Fruit fly (Drosophila melanogaster) whole organism, embryonic: Measurements from ENCODE around the gene NaPi-III.
A peak's percentile ranks its signal among the peaks of the same experiment; 100 is the strongest.

Experiments
- Aef1 ChIP-seq: fragments of 200-800 bp; sonication (Bioruptor generic); IDR thresholded peaks from 3 replicates; pipeline ENCODE4 v1.3.6; 2022; ENCODE audit warnings: missing biosample characterization, missing genetic modification characterization
- Atf-2 ChIP-seq: fragments of 200-800 bp; sonication (Bioruptor generic); optimal IDR thresholded peaks from 2 replicates; lab custom pipeline; 2016; ENCODE audit warnings: missing biosample characterization, missing genetic modification characterization
- Awh ChIP-seq: fragments of 200-800 bp; sonication (Bioruptor generic); IDR thresholded peaks from 2 replicates; pipeline ENCODE4, ENCODE4 v1.3.6; 2022; ENCODE audit warnings: missing biosample characterization, missing genetic modification characterization
- C15 ChIP-seq: fragments of 200-800 bp; sonication (Bioruptor generic); IDR thresholded peaks from 3 replicates; pipeline ENCODE4 v1.3.6; 2022; ENCODE audit warnings: missing biosample characterization, missing genetic modification characterization
- CG12219 ChIP-seq: fragments of 200-800 bp; sonication (Bioruptor generic); optimal IDR thresholded peaks from 3 replicates; lab custom pipeline; 2018; ENCODE audit warnings: missing biosample characterization, mild to moderate bottlenecking, missing genetic modification characterization
- CG12391 ChIP-seq: fragments of 200-800 bp; sonication (Bioruptor generic); optimal IDR thresholded peaks from 3 replicates; lab custom pipeline; 2018; ENCODE audit warnings: missing biosample characterization, mild to moderate bottlenecking, missing genetic modification characterization, moderate library complexity
- CG13424 ChIP-seq: fragments of 200-800 bp; sonication (Bioruptor generic); optimal IDR thresholded peaks from 2 replicates; lab custom pipeline; 2019; ENCODE audit warnings: missing biosample characterization, mild to moderate bottlenecking, missing genetic modification characterization, moderate library complexity
- CG14050 ChIP-seq: fragments of 200-800 bp; sonication (Bioruptor generic); IDR thresholded peaks from 3 replicates; pipeline ENCODE4 v1.3.6; 2022; ENCODE audit warnings: missing biosample characterization, missing genetic modification characterization
- CG15514 ChIP-seq: fragments of 200-800 bp; sonication (Bioruptor generic); optimal IDR thresholded peaks from 3 replicates; lab custom pipeline; 2017; ENCODE audit warnings: missing biosample characterization, missing genetic modification characterization, mild to moderate bottlenecking, moderate library complexity, missing genetic modification reagents
- CG1602 ChIP-seq: fragments of 200-800 bp; sonication (Bioruptor generic); optimal IDR thresholded peaks from 3 replicates; lab custom pipeline; 2016; ENCODE audit warnings: missing biosample characterization, missing genetic modification characterization
- CG18619 ChIP-seq: fragments of 200-800 bp; sonication (Bioruptor generic); optimal IDR thresholded peaks from 3 replicates; lab custom pipeline; 2017; ENCODE audit warnings: missing biosample characterization, mild to moderate bottlenecking, missing genetic modification characterization
- CG2678 ChIP-seq: fragments of 200-800 bp; sonication (Bioruptor generic); optimal IDR thresholded peaks from 3 replicates; lab custom pipeline; 2019; ENCODE audit warnings: missing biosample characterization, mild to moderate bottlenecking, missing genetic modification characterization, moderate library complexity
- CG6683 ChIP-seq: fragments of 200-800 bp; sonication (Bioruptor generic); optimal IDR thresholded peaks from 2 replicates; lab custom pipeline; 2017; ENCODE audit warnings: missing biosample characterization, mild to moderate bottlenecking, missing genetic modification characterization, missing genetic modification reagents
- CG8281 ChIP-seq: fragments of 200-800 bp; sonication (Bioruptor generic); optimal IDR thresholded peaks from 2 replicates; lab custom pipeline; 2018; ENCODE audit warnings: missing biosample characterization, mild to moderate bottlenecking, missing genetic modification characterization, moderate library complexity
- CG9437 ChIP-seq: fragments of 200-800 bp; sonication (Bioruptor generic); optimal IDR thresholded peaks from 2 replicates; lab custom pipeline; 2018; ENCODE audit warnings: missing biosample characterization, mild to moderate bottlenecking, missing genetic modification characterization
- Dbx ChIP-seq: fragments of 200-800 bp; sonication (Bioruptor generic); IDR thresholded peaks from 3 replicates; pipeline ENCODE4 v1.3.6; 2022; ENCODE audit warnings: missing biosample characterization, missing genetic modification characterization
- Deaf1 ChIP-seq: fragments of 200-800 bp; optimal IDR thresholded peaks from 3 replicates; lab custom pipeline; 2019; ENCODE audit warnings: missing biosample characterization, mild to moderate bottlenecking, missing genetic modification characterization, moderate library complexity
- Dip2 ChIP-seq: fragments of 200-800 bp; sonication (Bioruptor generic); IDR thresholded peaks from 2 replicates; pipeline ENCODE4 v1.3.6; 2022; ENCODE audit warnings: missing biosample characterization, missing genetic modification characterization
- Dip3 ChIP-seq: fragments of 200-800 bp; sonication (Bioruptor generic); optimal IDR thresholded peaks from 3 replicates; lab custom pipeline; 2016; ENCODE audit warnings: missing biosample characterization, missing genetic modification characterization
- E2f2 ChIP-seq: fragments of 200-800 bp; sonication (Bioruptor generic); IDR thresholded peaks from 2 replicates; pipeline ENCODE4 v1.3.6; 2022; ENCODE audit warnings: missing biosample characterization, missing genetic modification characterization
- HLHmδ ChIP-seq: fragments of 200-800 bp; sonication (Bioruptor generic); optimal IDR thresholded peaks from 2 replicates; lab custom pipeline; 2018; ENCODE audit warnings: missing biosample characterization, mild to moderate bottlenecking, missing genetic modification characterization, moderate library complexity
- HmgZ ChIP-seq: fragments of 200-800 bp; sonication (Bioruptor generic); optimal IDR thresholded peaks from 2 replicates; lab custom pipeline; 2018; ENCODE audit warnings: missing biosample characterization, mild to moderate bottlenecking, missing genetic modification characterization
- Jarid2 ChIP-seq: fragments of 200-800 bp; sonication (Bioruptor generic); optimal IDR thresholded peaks from 3 replicates; lab custom pipeline; 2017; ENCODE audit warnings: mild to moderate bottlenecking, missing biosample characterization, missing genetic modification reagents, missing genetic modification characterization
- Max ChIP-seq: fragments of 200-800 bp; sonication (Bioruptor generic); optimal IDR thresholded peaks from 2 replicates; lab custom pipeline; 2016; ENCODE audit warnings: missing biosample characterization, mild to moderate bottlenecking, missing genetic modification characterization
- Mrtf ChIP-seq: fragments of 200-800 bp; sonication (Bioruptor generic); IDR thresholded peaks from 3 replicates; pipeline ENCODE4 v1.3.6; 2022; ENCODE audit warnings: missing biosample characterization, missing genetic modification characterization
- Oli ChIP-seq: fragments of 200-800 bp; sonication (Bioruptor generic); optimal IDR thresholded peaks from 2 replicates; lab custom pipeline; 2018; ENCODE audit warnings: missing biosample characterization, mild to moderate bottlenecking, missing genetic modification characterization, moderate library complexity
- Spps ChIP-seq: fragments of 200-800 bp; sonication (Bioruptor generic); optimal IDR thresholded peaks from 2 replicates; lab custom pipeline; 2018; ENCODE audit warnings: missing biosample characterization, mild to moderate bottlenecking, missing genetic modification characterization
- Trl ChIP-seq, 3 experiments: fragments of >200 bp in 2 of 3; fragments of 200-800 bp in 1 of 3; sonication (Bioruptor generic) in 1 of 3; optimal IDR thresholded peaks; 2 replicates in 1 of 3; 3 replicates in 2 of 3; lab custom pipeline; 2016 to 2017; ENCODE audit warnings: missing biosample characterization in 1 of 3, missing genetic modification characterization in 1 of 3
- caup ChIP-seq: fragments of 200-800 bp; sonication (Bioruptor generic); optimal IDR thresholded peaks from 3 replicates; lab custom pipeline; 2017; ENCODE audit warnings: missing biosample characterization, mild to moderate bottlenecking, missing genetic modification characterization, moderate library complexity; ENCODE audit not compliant: severe bottlenecking
- chn ChIP-seq: fragments of 200-800 bp; sonication (Bioruptor generic); optimal IDR thresholded peaks from 2 replicates; lab custom pipeline; 2016; ENCODE audit warnings: missing biosample characterization, missing genetic modification characterization
- da ChIP-seq: fragments of 200-800 bp; sonication (Bioruptor generic); optimal IDR thresholded peaks from 2 replicates; lab custom pipeline; 2016; ENCODE audit warnings: missing biosample characterization, missing genetic modification characterization
- ftz-f1 ChIP-seq: fragments of 200-800 bp; sonication (Bioruptor generic); optimal IDR thresholded peaks from 2 replicates; lab custom pipeline; 2016; ENCODE audit warnings: missing biosample characterization, missing genetic modification characterization
- gce ChIP-seq: fragments of 200-800 bp; sonication (Bioruptor generic); IDR thresholded peaks from 3 replicates; pipeline ENCODE4 v1.3.6; 2022; ENCODE audit warnings: missing biosample characterization, missing genetic modification characterization
- gt ChIP-seq: fragments of 200-800 bp; sonication (Bioruptor generic); IDR thresholded peaks from 2 replicates; pipeline ENCODE4 v1.3.6; 2022; ENCODE audit warnings: missing biosample characterization, missing genetic modification characterization
- inv ChIP-seq: fragments of 200-800 bp; sonication (Bioruptor generic); IDR thresholded peaks from 2 replicates; pipeline ENCODE4 v1.3.6; 2022; ENCODE audit warnings: missing biosample characterization, missing genetic modification characterization; ENCODE audit not compliant: partially characterized antibody
- lov ChIP-seq, 2 experiments: fragments of 200-800 bp in 1 of 2; fragments of >200 bp in 1 of 2; sonication (Bioruptor generic) in 1 of 2; IDR thresholded peaks in 1 of 2; optimal IDR thresholded peaks in 1 of 2; 2 replicates in 1 of 2; 3 replicates in 1 of 2; pipeline versions ENCODE4 v1.3.6 to Lab custom; 2017 to 2022; ENCODE audit warnings: missing biosample characterization in 1 of 2, missing genetic modification characterization in 1 of 2
- luna ChIP-seq: fragments of 200-800 bp; sonication (Bioruptor generic); optimal IDR thresholded peaks from 2 replicates; lab custom pipeline; 2016; ENCODE audit warnings: missing biosample characterization, missing genetic modification characterization
- row ChIP-seq: fragments of 200-800 bp; sonication (Bioruptor generic); IDR thresholded peaks from 3 replicates; pipeline ENCODE4 v1.3.6; 2022; ENCODE audit warnings: missing biosample characterization, missing genetic modification characterization
- sim ChIP-seq: fragments of 200-800 bp; sonication (Bioruptor generic); IDR thresholded peaks from 2 replicates; pipeline ENCODE4 v1.3.6; 2022; ENCODE audit warnings: missing biosample characterization, missing genetic modification characterization
- sr ChIP-seq: fragments of 200-800 bp; sonication (Bioruptor generic); IDR thresholded peaks from 3 replicates; pipeline ENCODE4 v1.3.6; 2022; ENCODE audit warnings: missing biosample characterization, missing genetic modification characterization
- stwl ChIP-seq: fragments of 200-800 bp; sonication (Bioruptor generic); optimal IDR thresholded peaks from 3 replicates; lab custom pipeline; 2018; ENCODE audit warnings: missing biosample characterization, mild to moderate bottlenecking, missing genetic modification characterization, moderate library complexity
- tll ChIP-seq, 2 experiments: fragments of 200-800 bp in 1 of 2; fragments of >200 bp in 1 of 2; sonication (Bioruptor generic) in 1 of 2; optimal IDR thresholded peaks; 2 replicates each; lab custom pipeline; 2017 to 2019; ENCODE audit warnings: missing biosample characterization in 2 of 2, missing genetic modification characterization in 2 of 2, mild to moderate bottlenecking in 1 of 2, moderate library complexity in 1 of 2
- twi ChIP-seq: fragments of 200-800 bp; optimal IDR thresholded peaks from 2 replicates; lab custom pipeline; 2019; ENCODE audit warnings: missing biosample characterization, mild to moderate bottlenecking, missing genetic modification characterization, moderate library complexity
- tx ChIP-seq: fragments of 200-800 bp; sonication (Bioruptor generic); optimal IDR thresholded peaks from 2 replicates; lab custom pipeline; 2016; ENCODE audit warnings: missing biosample characterization, missing genetic modification characterization
- usp ChIP-seq: fragments of >200 bp; optimal IDR thresholded peaks from 2 replicates; lab custom pipeline; 2017; ENCODE audit warnings: missing biosample characterization, missing genetic modification characterization
- wek ChIP-seq: fragments of 200-800 bp; sonication (Bioruptor generic); optimal IDR thresholded peaks from 3 replicates; lab custom pipeline; 2018; ENCODE audit warnings: missing biosample characterization, mild to moderate bottlenecking, missing genetic modification characterization, moderate library complexity
- z ChIP-seq: fragments of 200-800 bp; sonication (Bioruptor generic); IDR thresholded peaks from 3 replicates; pipeline ENCODE4 v1.3.6; 2022; ENCODE audit warnings: missing biosample characterization, missing genetic modification characterization
- zen2 ChIP-seq: fragments of 200-800 bp; sonication (Bioruptor generic); IDR thresholded peaks from 3 replicates; pipeline ENCODE4 v1.3.6; 2022; ENCODE audit warnings: missing biosample characterization, missing genetic modification characterization; ENCODE audit not compliant: partially characterized antibody

NaPi-III gene

DNA sequence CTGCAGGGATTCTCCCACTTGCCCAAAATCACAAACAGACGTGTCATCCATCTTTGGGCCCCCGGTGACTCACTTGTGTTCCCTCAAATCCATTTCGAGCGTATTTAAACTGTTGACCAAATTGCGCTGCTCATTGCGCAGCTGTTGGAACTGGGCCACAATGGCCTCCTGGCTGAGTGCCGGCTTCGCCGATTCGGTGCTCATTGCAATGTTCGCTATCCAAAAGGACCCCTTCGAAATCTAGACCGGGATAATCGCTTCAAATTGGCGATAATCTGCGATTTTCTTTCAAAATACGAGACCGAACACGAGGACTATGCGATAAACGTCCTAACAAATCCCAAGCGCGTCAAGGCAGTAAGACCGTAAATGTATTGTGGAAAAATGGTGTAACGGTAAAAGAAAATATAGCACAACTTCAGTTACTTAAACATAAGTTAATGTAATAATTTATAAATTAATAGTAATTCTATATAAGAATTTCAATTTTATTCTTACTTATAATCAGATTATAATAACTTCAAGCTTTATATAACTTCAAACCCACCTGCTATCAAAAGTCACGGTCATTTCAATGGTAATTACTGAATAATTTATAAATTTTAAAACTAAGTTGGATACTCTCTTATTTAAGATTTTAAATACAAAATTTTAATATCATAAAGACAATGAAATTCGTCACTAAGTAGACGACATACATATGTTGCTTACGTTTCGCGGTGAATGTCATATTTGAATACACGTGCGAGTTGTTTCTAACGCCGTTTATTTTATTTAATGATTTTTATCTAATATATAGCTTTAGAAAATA lies 48.9 kb upstream of the NaPi-III start, which contains the start of the genes Pfdn2 and Noc1 (continued):
- no peak for TF ChIP-seq CG12219 (GFP tag; lab: Kevin White, UChicago)
- peak; percentile 55 for TF ChIP-seq CG1602 (GFP tag; lab: Kevin White, UChicago)
- no peak for TF ChIP-seq stwl (tag; lab: Kevin White, UChicago)
- TF ChIP-seq gce (GFP tag; lab: Robert Waterston, UW), result no peak
- TF ChIP-seq z (GFP tag; lab: Robert Waterston, UW), result no peak
- no peak for TF ChIP-seq sr (GFP tag; lab: Robert Waterston, UW)
- no peak for TF ChIP-seq tll (GFP tag; optimal IDR thresholded peaks at IDR 0.05; lab: Kevin White, UChicago)
- no peak for TF ChIP-seq Atf-2 (GFP tag; lab: Kevin White, UChicago)
- no peak for TF ChIP-seq HLHmδ (GFP tag; lab: Kevin White, UChicago)
- TF ChIP-seq lov (optimal IDR thresholded peaks at IDR 0.05; lab: Kevin White, UChicago), result no peak
- TF ChIP-seq lov (GFP tag; IDR thresholded peaks at IDR 0.05; lab: Robert Waterston, UW), result no peak
- peak; percentile 36 for TF ChIP-seq HmgZ (tag; lab: Kevin White, UChicago)
- TF ChIP-seq CG6683 (GFP tag; lab: Kevin White, UChicago), result peak; percentile 5
- peak; percentile 87 for TF ChIP-seq row
- TF ChIP-seq Dip3 (GFP tag; lab: Kevin White, UChicago), result no peak
- no peak for TF ChIP-seq CG8281 (tag; lab: Kevin White, UChicago)
- TF ChIP-seq Dip2 (GFP tag; lab: Robert Waterston, UW), result no peak
- TF ChIP-seq CG12391, result peak; percentile 89
- peak; percentile 73 for TF ChIP-seq CG13424
- no peak for TF ChIP-seq Mrtf (GFP tag; lab: Robert Waterston, UW)
- no peak for TF ChIP-seq inv (GFP tag; lab: Robert Waterston, UW)
- TF ChIP-seq Dbx, result 0 out of 3 replicates have a peak, but pooled peaks have one; percentile 31
- no peak for TF ChIP-seq caup (GFP tag; lab: Kevin White, UChicago)
- TF ChIP-seq Max (GFP tag; lab: Kevin White, UChicago), result peak; percentile 54
- peak; percentile 41 for TF ChIP-seq Oli
- no peak for TF ChIP-seq zen2
- TF ChIP-seq da, result no peak
- no peak for TF ChIP-seq E2f2 (GFP tag; lab: Robert Waterston, UW)
- TF ChIP-seq Deaf1 (tag; lab: Kevin White, UChicago), result no peak
- no peak for TF ChIP-seq chn
- no peak for TF ChIP-seq Jarid2 (GFP tag; lab: Kevin White, UChicago)
- TF ChIP-seq Trl (optimal IDR thresholded peaks at IDR 0.05; lab: Kevin White, UChicago), result no peak
- TF ChIP-seq Trl (GFP tag; optimal IDR thresholded peaks at IDR 0.05; lab: Kevin White, UChicago), result peak; percentile 32
- no peak for TF ChIP-seq wek (GFP tag; lab: Kevin White, UChicago)
- 0 out of 2 replicates have a peak, but pooled peaks have one; percentile 15 for TF ChIP-seq Awh (GFP tag; lab: Robert Waterston, UW)
- TF ChIP-seq sim (GFP tag; lab: Robert Waterston, UW), result no peak
- TF ChIP-seq Spps (tag; lab: Kevin White, UChicago), result no peak
- no peak for TF ChIP-seq tx
- TF ChIP-seq gt (GFP tag; lab: Robert Waterston, UW), result no peak
- TF ChIP-seq Aef1, result peak; percentile 55; the same call in 1 of the 3 replicates
- TF ChIP-seq CG15514 (GFP tag; lab: Kevin White, UChicago), result no peak
- peak; percentile 31 for TF ChIP-seq CG9437 (GFP tag; lab: Kevin White, UChicago)
- TF ChIP-seq ftz-f1, result no peak
- TF ChIP-seq twi (tag; lab: Kevin White, UChicago), result peak; percentile 82
- TF ChIP-seq CG2678, result no peak
- peak; percentile 3 for TF ChIP-seq CG18619 (GFP tag; lab: Kevin White, UChicago)
- TF ChIP-seq C15 (GFP tag; lab: Robert Waterston, UW), result 0 out of 3 replicates have a peak, but pooled peaks have one; percentile 18
- no peak for TF ChIP-seq usp (GFP tag; lab: Kevin White, UChicago)
- no peak for TF ChIP-seq CG14050 (GFP tag; lab: Robert Waterston, UW)
- TF ChIP-seq luna (GFP tag; lab: Kevin White, UChicago), result no peak
